Worm (Caenorhabditis elegans): Measurements from ENCODE around the gene C55A6.7.

DNA sequence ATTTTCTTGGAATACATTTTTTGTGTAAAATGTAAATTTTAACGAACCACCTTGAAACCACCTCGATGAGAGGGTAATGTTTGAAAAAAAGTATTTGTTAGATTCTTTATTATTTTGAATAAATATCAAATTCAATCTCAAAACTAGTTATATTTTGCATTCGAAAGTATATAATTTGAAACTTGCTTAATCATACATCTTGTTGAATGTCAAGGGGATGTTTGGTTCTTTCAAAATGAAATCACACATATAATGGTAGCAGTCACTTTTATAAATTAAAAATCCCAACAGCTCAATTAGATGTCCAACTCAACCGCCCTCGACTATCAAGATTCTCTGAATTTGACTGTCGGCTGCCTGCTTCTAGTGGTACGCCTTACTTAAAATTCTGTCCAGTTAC, 44.2 kb upstream of the C55A6.7 start, which contains the start of gene srx-87:
- no peak for TF ChIP-seq Y5F2A.4 (GFP tag; optimal IDR thresholded peaks at IDR 0.05)
- no peak for TF ChIP-seq zfp-2 (tag; optimal IDR thresholded peaks at IDR 0.05)
- TF ChIP-seq hlh-30 (tag; optimal IDR thresholded peaks at IDR 0.05; ENCODE audit: insufficient read depth): no peak
- no peak for TF ChIP-seq unc-62 (GFP tag; optimal IDR thresholded peaks at IDR 0.05 in 1 of 2)
- TF ChIP-seq unc-62 (tag; optimal IDR thresholded peaks at IDR 0.05): no peak
- no peak for TF ChIP-seq nhr-237 (tag; optimal IDR thresholded peaks at IDR 0.05)
- no peak for TF ChIP-seq jun-1 (tag; optimal IDR thresholded peaks at IDR 0.05)
- TF ChIP-seq pha-4 (GFP tag; IDR thresholded peaks at IDR 0.05): no peak
- no peak for TF ChIP-seq pha-4 (tag; optimal IDR thresholded peaks at IDR 0.05)
- no peak for TF ChIP-seq nhr-28 (tag; optimal IDR thresholded peaks at IDR 0.05)
